Worm (Caenorhabditis elegans): ENCODE results near the gene F56B3.6.

F56B3.6 gene

ce11 chrIV:824854-825253, 37.0 kb downstream of the F56B3.6 start, which contains the start of gene zipt-15:
Gene zipt-15, minus strand, starts transcription at chrIV:824954.
- TF ChIP-seq ces-1 (GFP tag; optimal IDR thresholded peaks at IDR 0.05): no peak
- no peak for TF ChIP-seq ceh-62 (tag; optimal IDR thresholded peaks at IDR 0.05)
- TF ChIP-seq madf-9 (GFP tag; conservative IDR thresholded peaks at IDR 0.05): no peak
- TF ChIP-seq lir-3 (tag; optimal IDR thresholded peaks at IDR 0.05): no peak
- no peak for TF ChIP-seq ZK546.5 (tag; optimal IDR thresholded peaks at IDR 0.05)
- TF ChIP-seq zip-2 (tag; optimal IDR thresholded peaks at IDR 0.05): no peak
- no peak for TF ChIP-seq nhr-10 (tag; optimal IDR thresholded peaks at IDR 0.05)
- TF ChIP-seq mes-2 (tag; optimal IDR thresholded peaks at IDR 0.05; ENCODE audit: poor library complexity, severe bottlenecking): no peak
- no peak for TF ChIP-seq daf-16 (GFP tag; optimal IDR thresholded peaks at IDR 0.05)
- TF ChIP-seq daf-16 (tag; optimal IDR thresholded peaks at IDR 0.05): no peak
- no peak for TF ChIP-seq nhr-25 (tag; optimal IDR thresholded peaks at IDR 0.05; ENCODE audit: borderline replicate concordance, insufficient read depth)
- TF ChIP-seq lin-38 (GFP tag; IDR thresholded peaks at IDR 0.05): no peak
- TF ChIP-seq F10B5.3 (tag; optimal IDR thresholded peaks at IDR 0.05): no peak
- TF ChIP-seq pqm-1 (tag; optimal IDR thresholded peaks at IDR 0.05): no peak
- TF ChIP-seq lin-29 (GFP tag; IDR thresholded peaks at IDR 0.05): no peak
- TF ChIP-seq Y48G9A.11 (GFP tag; IDR thresholded peaks at IDR 0.05): no peak

ce11 chrIV:826145-826544, 38.3 kb downstream of the F56B3.6 start:
- peak; percentile 41 for TF ChIP-seq hlh-30 (tag; optimal IDR thresholded peaks at IDR 0.05; ENCODE audit: insufficient read depth)
- no peak for TF ChIP-seq mdt-29 (GFP tag; IDR thresholded peaks at IDR 0.05)
- TF ChIP-seq nhr-41 (GFP tag; IDR thresholded peaks at IDR 0.05): no peak
- TF ChIP-seq hif-1 (tag; optimal IDR thresholded peaks at IDR 0.05): peak in 1 of 2 experiments; percentile 76
- peak; percentile 67 for TF ChIP-seq aha-1 (tag)
- TF ChIP-seq lin-38 (GFP tag; IDR thresholded peaks at IDR 0.05): no peak
- no peak for TF ChIP-seq mep-1 (tag; optimal IDR thresholded peaks at IDR 0.05)
- TF ChIP-seq unc-39 (tag; optimal IDR thresholded peaks at IDR 0.05): no peak
- TF ChIP-seq lin-39 (tag; optimal IDR thresholded peaks at IDR 0.05): no peak
- TF ChIP-seq ZK546.5 (tag; optimal IDR thresholded peaks at IDR 0.05): no peak
- TF ChIP-seq egl-43 (GFP tag; IDR thresholded peaks at IDR 0.05): no peak
- no peak for TF ChIP-seq set-16 (GFP tag; IDR thresholded peaks at IDR 0.05)
- TF ChIP-seq ces-1 (GFP tag; optimal IDR thresholded peaks at IDR 0.05): no peak
- TF ChIP-seq daf-16 (GFP tag; optimal IDR thresholded peaks at IDR 0.05): no peak
- TF ChIP-seq daf-16 (tag; optimal IDR thresholded peaks at IDR 0.05): no peak
- no peak for TF ChIP-seq Y48G9A.11 (GFP tag; IDR thresholded peaks at IDR 0.05)
- no peak for TF ChIP-seq mes-2 (tag; optimal IDR thresholded peaks at IDR 0.05; ENCODE audit: poor library complexity, severe bottlenecking)
- TF ChIP-seq zag-1 (tag; optimal IDR thresholded peaks at IDR 0.05): no peak
- TF ChIP-seq php-3 (GFP tag; IDR thresholded peaks at IDR 0.05): no peak
- TF ChIP-seq ztf-7 (tag; optimal IDR thresholded peaks at IDR 0.05): no peak
- no peak for TF ChIP-seq dpl-1 (GFP tag; optimal IDR thresholded peaks at IDR 0.05)
- no peak for TF ChIP-seq zip-11 (GFP tag; IDR thresholded peaks at IDR 0.05)

ce11 chrIV:828427-828826, 40.6 kb downstream of the F56B3.6 start:
- TF ChIP-seq daf-16 (GFP tag; optimal IDR thresholded peaks at IDR 0.05) (no peak), daf-16 (tag; optimal IDR thresholded peaks at IDR 0.05) (no peak), nhr-111 (GFP tag; optimal IDR thresholded peaks at IDR 0.05) (no peak), jun-1 (tag; optimal IDR thresholded peaks at IDR 0.05) (no peak), T20F7.1 (GFP tag; optimal IDR thresholded peaks at IDR 0.05) (peak; percentile 24), ceh-20 (GFP tag; IDR thresholded peaks at IDR 0.05) (no peak), snpc-4 (tag; optimal IDR thresholded peaks at IDR 0.05) (no peak), nhr-28 (tag; optimal IDR thresholded peaks at IDR 0.05) (peak; percentile 15), ztf-11 (tag; optimal IDR thresholded peaks at IDR 0.05) (no peak), lin-15B (tag; optimal IDR thresholded peaks at IDR 0.05) (no peak), egl-27 (tag; optimal IDR thresholded peaks at IDR 0.05) (no peak), mdt-29 (GFP tag; IDR thresholded peaks at IDR 0.05) (no peak), spr-3 (GFP tag; optimal IDR thresholded peaks at IDR 0.05) (no peak), ama-1 (optimal IDR thresholded peaks at IDR 0.05) (peak; percentile 42), F10B5.3 (tag; optimal IDR thresholded peaks at IDR 0.05) (no peak), php-3 (GFP tag; IDR thresholded peaks at IDR 0.05) (no peak), nhr-48 (tag; optimal IDR thresholded peaks at IDR 0.05) (no peak), dmd-6 (GFP tag; IDR thresholded peaks at IDR 0.05) (no peak), ztf-7 (tag; optimal IDR thresholded peaks at IDR 0.05) (no peak), D1046.2 (GFP tag; IDR thresholded peaks at IDR 0.05) (no peak), unc-39 (tag; optimal IDR thresholded peaks at IDR 0.05) (no peak), daf-8 (GFP tag; IDR thresholded peaks at IDR 0.05) (no peak), F37D6.2 (tag; optimal IDR thresholded peaks at IDR 0.05) (no peak), rbr-2 (tag; optimal IDR thresholded peaks at IDR 0.05) (peak; percentile 40), hlh-30 (tag; optimal IDR thresholded peaks at IDR 0.05; ENCODE audit: insufficient read depth) (peak; percentile 64), madf-9 (GFP tag; conservative IDR thresholded peaks at IDR 0.05) (no peak), daf-19 (GFP tag; conservative IDR thresholded peaks at IDR 0.05) (no peak)

Data from whole organism, L4 larva.